Worm (Caenorhabditis elegans) whole organism, L2 larva: ENCODE measurements around the gene vap-2.

ENCODE experiments used
- C34F6.9 ChIP-seq: fragments of 150-350 bp; optimal IDR thresholded peaks from 2 replicates; lab custom pipeline; 2014; ENCODE audit warnings: missing biosample characterization, missing genetic modification characterization
- F13H6.1 ChIP-seq: sonication (generic microtip); optimal IDR thresholded peaks from 2 replicates; lab custom pipeline; 2016; ENCODE audit warnings: missing genetic modification characterization, missing compliant biosample characterization
- R02D3.7 ChIP-seq: fragments of 150-350 bp; optimal IDR thresholded peaks from 2 replicates; lab custom pipeline; 2014; ENCODE audit warnings: missing biosample characterization, missing genetic modification characterization
- Y55F3AM.14 ChIP-seq: fragments of 200-800 bp; sonication (Bioruptor generic); optimal IDR thresholded peaks from 2 replicates; lab custom pipeline; 2018; ENCODE audit warnings: mild to moderate bottlenecking, missing genetic modification characterization, missing compliant biosample characterization
- alr-1 ChIP-seq: fragments of 150-350 bp; optimal IDR thresholded peaks from 2 replicates; lab custom pipeline; 2014; ENCODE audit warnings: missing biosample characterization, missing genetic modification characterization
- aly-2 ChIP-seq: fragments of 150-350 bp; optimal IDR thresholded peaks from 2 replicates; lab custom pipeline; 2014; ENCODE audit warnings: missing biosample characterization, missing genetic modification characterization
- ama-1 ChIP-seq: fragments of 150-350 bp; optimal IDR thresholded peaks from 2 replicates; lab custom pipeline; 2018; ENCODE audit warnings: inconsistent platforms
- ceh-16 ChIP-seq: fragments of 150-350 bp; optimal IDR thresholded peaks from 2 replicates; lab custom pipeline; 2014; ENCODE audit warnings: missing biosample characterization, missing genetic modification characterization
- ceh-82 ChIP-seq: fragments of 150-350 bp; optimal IDR thresholded peaks from 2 replicates; lab custom pipeline; 2014; ENCODE audit warnings: missing biosample characterization, missing genetic modification characterization
- crh-2 ChIP-seq: sonication (generic microtip); optimal IDR thresholded peaks from 2 replicates; lab custom pipeline; 2017; ENCODE audit warnings: missing biosample characterization, missing genetic modification characterization
- elt-1 ChIP-seq: fragments of 150-350 bp; optimal IDR thresholded peaks from 2 replicates; lab custom pipeline; 2014; ENCODE audit warnings: missing biosample characterization, missing genetic modification characterization
- elt-3 ChIP-seq: sonication (generic microtip); optimal IDR thresholded peaks from 2 replicates; lab custom pipeline; 2017; ENCODE audit warnings: missing biosample characterization, missing genetic modification characterization
- fos-1 ChIP-seq: fragments of 150-350 bp; optimal IDR thresholded peaks from 2 replicates; lab custom pipeline; 2014; ENCODE audit warnings: missing biosample characterization, missing genetic modification characterization
- lin-11 ChIP-seq: fragments of 150-350 bp; sonication (generic microtip); optimal IDR thresholded peaks from 2 replicates; lab custom pipeline; 2014; ENCODE audit warnings: missing biosample characterization, missing genetic modification characterization, inconsistent platforms, mixed read lengths
- lin-13 ChIP-seq: fragments of 150-350 bp; optimal IDR thresholded peaks from 2 replicates; lab custom pipeline; 2014; ENCODE audit warnings: missing biosample characterization, missing genetic modification reagents, missing genetic modification characterization
- lin-39 ChIP-seq: fragments of 150-350 bp; optimal IDR thresholded peaks from 2 replicates; lab custom pipeline; 2014; ENCODE audit warnings: missing biosample characterization, missing genetic modification reagents, missing genetic modification characterization
- lsy-2 ChIP-seq, 2 experiments: fragments of 150-350 bp in 1 of 2; sonication (generic microtip) in 1 of 2; optimal IDR thresholded peaks; 2 replicates each; lab custom pipeline; 2014 to 2017; ENCODE audit warnings: missing biosample characterization in 2 of 2, missing genetic modification characterization in 2 of 2
- mab-5 ChIP-seq: fragments of 150-350 bp; optimal IDR thresholded peaks from 2 replicates; lab custom pipeline; 2014; ENCODE audit warnings: missing biosample characterization, missing genetic modification characterization
- mbf-1 ChIP-seq: sonication (generic microtip); optimal IDR thresholded peaks from 2 replicates; lab custom pipeline; 2017; ENCODE audit warnings: missing biosample characterization, missing genetic modification characterization
- mdl-1 ChIP-seq, 2 experiments: fragments of 150-350 bp in 1 of 2; sonication (generic microtip) in 1 of 2; optimal IDR thresholded peaks; 2 replicates each; lab custom pipeline; 2017; ENCODE audit warnings: missing biosample characterization in 2 of 2, missing genetic modification characterization in 2 of 2
- nhr-10 ChIP-seq: sonication (generic microtip); optimal IDR thresholded peaks from 2 replicates; lab custom pipeline; 2017; ENCODE audit warnings: missing biosample characterization, missing genetic modification characterization
- nhr-12 ChIP-seq: fragments of 150-350 bp; optimal IDR thresholded peaks from 2 replicates; lab custom pipeline; 2014; ENCODE audit warnings: missing biosample characterization, missing genetic modification characterization
- nhr-129 ChIP-seq: fragments of 150-350 bp; optimal IDR thresholded peaks from 2 replicates; lab custom pipeline; 2014; ENCODE audit warnings: missing biosample characterization, missing genetic modification characterization
- nhr-21 ChIP-seq: fragments of 150-350 bp; optimal IDR thresholded peaks from 2 replicates; lab custom pipeline; 2014; ENCODE audit warnings: missing biosample characterization, missing genetic modification characterization
- nhr-23 ChIP-seq: fragments of 150-350 bp; optimal IDR thresholded peaks from 2 replicates; lab custom pipeline; 2014; ENCODE audit warnings: missing biosample characterization, missing genetic modification reagents, missing genetic modification characterization
- nhr-237 ChIP-seq: fragments of 150-350 bp; optimal IDR thresholded peaks from 2 replicates; lab custom pipeline; 2014; ENCODE audit warnings: missing biosample characterization, missing genetic modification characterization
- nhr-6 ChIP-seq: fragments of 150-350 bp; optimal IDR thresholded peaks from 2 replicates; lab custom pipeline; 2014; ENCODE audit warnings: missing biosample characterization, missing genetic modification characterization
- peb-1 ChIP-seq: fragments of 150-350 bp; optimal IDR thresholded peaks from 2 replicates; lab custom pipeline; 2014; ENCODE audit warnings: missing biosample characterization, missing genetic modification characterization
- sem-4 ChIP-seq: fragments of 150-350 bp; optimal IDR thresholded peaks from 2 replicates; lab custom pipeline; 2014; ENCODE audit warnings: missing biosample characterization, missing genetic modification reagents, missing genetic modification characterization
- skn-1 ChIP-seq: sonication (generic microtip); optimal IDR thresholded peaks from 2 replicates; lab custom pipeline; 2017; ENCODE audit warnings: missing biosample characterization, missing genetic modification characterization
- sma-3 ChIP-seq: sonication (generic microtip); optimal IDR thresholded peaks from 2 replicates; lab custom pipeline; 2016; ENCODE audit warnings: missing genetic modification reagents, missing genetic modification characterization, missing compliant biosample characterization
- sma-9 ChIP-seq, 2 experiments: fragments of 150-350 bp in 1 of 2; sonication (generic microtip) in 1 of 2; optimal IDR thresholded peaks; 2 replicates each; lab custom pipeline; 2014 to 2016; ENCODE audit warnings: missing genetic modification characterization in 2 of 2, mild to moderate bottlenecking in 1 of 2, missing biosample characterization in 1 of 2, missing compliant biosample characterization in 1 of 2, missing genetic modification reagents in 1 of 2, moderate library complexity in 1 of 2
- snpc-4 ChIP-seq: fragments of 150-350 bp; optimal IDR thresholded peaks from 2 replicates; lab custom pipeline; 2014; ENCODE audit warnings: missing biosample characterization, missing genetic modification characterization
- unc-55 ChIP-seq: fragments of 150-350 bp; sonication (generic microtip); optimal IDR thresholded peaks from 3 replicates; lab custom pipeline; 2014; ENCODE audit warnings: missing biosample characterization, missing genetic modification reagents, missing genetic modification characterization
- unc-62 ChIP-seq: fragments of 150-350 bp; optimal IDR thresholded peaks from 2 replicates; lab custom pipeline; 2014; ENCODE audit warnings: missing biosample characterization, missing genetic modification reagents, missing genetic modification characterization
- zag-1 ChIP-seq: fragments of 150-350 bp; optimal IDR thresholded peaks from 2 replicates; lab custom pipeline; 2014; ENCODE audit warnings: missing biosample characterization, missing genetic modification characterization
- ztf-11 ChIP-seq: sonication (generic microtip); optimal IDR thresholded peaks from 2 replicates; lab custom pipeline; 2017; ENCODE audit warnings: missing biosample characterization, missing genetic modification characterization

Gene vap-2

ce11 chrX:10821160-10821559, 28.8 kb upstream of the vap-2 start:
- TF ChIP-seq sem-4 (no peak), mdl-1 (tag; optimal IDR thresholded peaks at IDR 0.05; lab: Kevin White, UChicago) (peak in 1 of 2 experiments; percentile 30), lin-11 (tag; lab: Kevin White, UChicago) (peak; percentile 43), C34F6.9 (tag; lab: Kevin White, UChicago) (peak; percentile 15), nhr-129 (peak; percentile 80), nhr-21 (tag; lab: Kevin White, UChicago) (peak; percentile 5), sma-3 (peak; percentile 2), sma-9 (GFP tag; optimal IDR thresholded peaks at IDR 0.05; lab: Kevin White, UChicago) (peak; percentile 59), sma-9 (tag; optimal IDR thresholded peaks at IDR 0.05; lab: Kevin White, UChicago) (no peak), mbf-1 (no peak), nhr-23 (no peak), elt-3 (tag; lab: Kevin White, UChicago) (no peak), unc-55 (GFP tag; lab: Kevin White, UChicago) (peak; percentile 66), lsy-2 (tag; optimal IDR thresholded peaks at IDR 0.05; lab: Kevin White, UChicago) (no peak)

DNA sequence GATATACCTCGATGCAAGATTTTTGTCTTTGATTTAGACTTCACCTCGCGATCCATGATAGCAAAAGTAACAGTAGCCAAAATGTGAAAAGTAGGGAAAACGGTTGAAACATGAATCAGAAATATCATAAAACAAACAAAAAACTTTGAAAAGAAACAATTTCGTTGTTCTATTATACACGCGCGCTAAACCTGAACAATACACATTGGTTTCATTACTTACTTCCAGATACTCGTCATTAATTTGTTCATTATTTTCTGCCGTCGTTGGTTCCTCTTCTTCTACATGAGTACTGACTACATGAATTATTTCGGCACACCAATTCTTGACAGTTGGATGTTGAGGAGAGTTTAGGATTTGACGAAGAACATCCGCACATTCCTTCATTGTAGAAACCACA, 28.2 kb upstream of the vap-2 start, which contains the start of gene F31B12.3:
F31B12.3 (minus strand) TSS at position 101 of the 400 bp plus-strand sequence.
- TF ChIP-seq F13H6.1 (tag; lab: Kevin White, UChicago): no peak
- no peak for TF ChIP-seq ama-1 (lab: Kevin White, UChicago)
- TF ChIP-seq skn-1 (tag; lab: Kevin White, UChicago): no peak
- no peak for TF ChIP-seq snpc-4 (tag; lab: Kevin White, UChicago)
- no peak for TF ChIP-seq lin-13
- TF ChIP-seq unc-62 (GFP tag; lab: Kevin White, UChicago): no peak
- TF ChIP-seq zag-1: no peak
- TF ChIP-seq nhr-237 (tag; lab: Kevin White, UChicago): no peak
- no peak for TF ChIP-seq C34F6.9 (tag; lab: Kevin White, UChicago)
- TF ChIP-seq nhr-23: no peak
- TF ChIP-seq elt-1 (tag; lab: Kevin White, UChicago): no peak
- TF ChIP-seq crh-2: no peak
- no peak for TF ChIP-seq aly-2 (tag; lab: Kevin White, UChicago)

DNA sequence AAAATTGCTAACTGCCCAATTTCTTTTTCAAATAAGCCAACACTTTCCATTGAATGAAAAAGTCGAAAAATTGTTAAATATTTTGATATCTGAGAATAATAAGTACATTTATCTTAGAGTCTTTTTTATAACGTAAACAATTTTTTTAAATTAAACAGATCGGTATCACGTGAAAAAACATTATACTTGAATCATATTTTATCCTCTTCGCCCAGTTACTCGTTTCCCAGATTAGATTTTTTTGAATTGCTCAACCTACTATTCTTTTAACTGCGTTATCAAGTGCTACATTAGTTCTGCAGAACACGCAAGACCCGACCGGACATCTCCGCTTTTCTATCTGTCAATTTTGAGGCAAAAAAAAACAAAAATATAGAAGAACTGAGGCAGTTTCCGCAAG, 12.1 kb upstream of the vap-2 start, which contains the start of gene F31B12.4:
F31B12.4 (plus strand) TSS at position 301 of the 400 bp plus-strand sequence.
- TF ChIP-seq mdl-1 (tag; optimal IDR thresholded peaks at IDR 0.05; lab: Kevin White, UChicago) (no peak), fos-1 (tag; lab: Kevin White, UChicago) (no peak), elt-3 (tag; lab: Kevin White, UChicago) (no peak), ceh-82 (tag; lab: Kevin White, UChicago) (no peak), nhr-6 (no peak), mab-5 (tag; lab: Kevin White, UChicago) (no peak), unc-62 (GFP tag; lab: Kevin White, UChicago) (no peak), lsy-2 (tag; optimal IDR thresholded peaks at IDR 0.05; lab: Kevin White, UChicago) (no peak), snpc-4 (tag; lab: Kevin White, UChicago) (no peak), nhr-10 (tag; lab: Kevin White, UChicago) (no peak)
- TF ChIP-seq, all 48 proteins: peak for 0

DNA sequence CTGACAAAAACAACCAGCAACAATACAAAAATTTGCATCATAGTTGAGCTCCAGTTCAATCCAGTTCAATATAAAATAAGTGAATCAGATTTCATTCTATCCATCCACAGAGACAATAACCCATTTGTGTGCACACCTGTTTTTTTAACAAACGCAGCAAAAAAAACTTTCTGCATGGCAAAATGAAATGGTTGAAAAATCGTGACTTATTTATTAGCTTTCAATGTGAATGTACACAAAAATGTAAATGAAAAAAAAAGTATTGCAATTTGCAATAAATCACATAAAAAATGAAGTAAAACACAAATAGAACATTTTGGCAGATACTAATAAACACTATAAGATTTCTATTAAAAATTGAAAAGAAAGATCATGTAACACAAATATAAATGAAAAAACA, 2.3 kb upstream of the vap-2 start, which contains the start of gene T05A10.6:
T05A10.6 (minus strand) TSS at position 101 of the 400 bp plus-strand sequence.
- no peak for TF ChIP-seq crh-2
- no peak for TF ChIP-seq peb-1
- TF ChIP-seq ztf-11: no peak
- no peak for TF ChIP-seq ceh-16
- TF ChIP-seq mbf-1: no peak
- no peak for TF ChIP-seq C34F6.9 (tag; lab: Kevin White, UChicago)
- TF ChIP-seq sma-3: no peak
- TF ChIP-seq lin-39 (tag; lab: Kevin White, UChicago): no peak
- no peak for TF ChIP-seq alr-1 (tag; lab: Kevin White, UChicago)
- TF ChIP-seq aly-2 (tag; lab: Kevin White, UChicago): no peak
- no peak for TF ChIP-seq nhr-12 (tag; lab: Kevin White, UChicago)
- TF ChIP-seq Y55F3AM.14: no peak
- TF ChIP-seq nhr-237 (tag; lab: Kevin White, UChicago): no peak
- no peak for TF ChIP-seq unc-62 (GFP tag; lab: Kevin White, UChicago)
- TF ChIP-seq nhr-129: no peak
- no peak for TF ChIP-seq nhr-21 (tag; lab: Kevin White, UChicago)
- no peak for TF ChIP-seq F13H6.1 (tag; lab: Kevin White, UChicago)
- no peak for TF ChIP-seq R02D3.7 (tag; lab: Kevin White, UChicago)
- TF ChIP-seq unc-55 (GFP tag; lab: Kevin White, UChicago): no peak
